Worm (Caenorhabditis elegans): ENCODE data around the gene F55C9.15.

DNA sequence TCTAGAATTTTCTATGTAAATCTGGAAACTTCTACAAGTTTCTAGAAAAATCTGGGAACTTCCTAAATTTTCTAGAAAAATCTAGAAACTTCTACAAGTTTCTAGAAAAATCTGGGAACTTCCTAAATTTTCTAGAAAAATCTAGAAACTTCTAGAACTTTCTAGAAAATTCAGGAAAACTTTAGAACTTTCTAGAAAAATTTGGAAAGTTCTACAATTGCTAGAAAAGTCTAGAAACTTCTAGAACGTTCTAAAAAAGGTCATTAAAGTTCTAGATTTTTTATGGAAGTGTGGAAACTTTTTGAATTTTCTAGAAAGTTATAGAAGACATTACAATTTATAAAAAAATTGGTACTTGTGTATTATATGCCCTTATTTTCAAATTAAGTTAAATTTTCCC, 13.8 kb downstream of the F55C9.15 start, which contains the start of gene F55C9.5:
- no peak for TF ChIP-seq ham-2 (GFP tag; optimal IDR thresholded peaks at IDR 0.05)
- TF ChIP-seq unc-62 (GFP tag; optimal IDR thresholded peaks at IDR 0.05) = no peak
- TF ChIP-seq elt-3 (tag; optimal IDR thresholded peaks at IDR 0.05) = no peak
- TF ChIP-seq ceh-43 (GFP tag; optimal IDR thresholded peaks at IDR 0.05) = no peak
